Worm (Caenorhabditis elegans): ENCODE data around the gene brc-1.
A peak's percentile ranks its signal among the peaks of the same experiment; 100 is the strongest.

brc-1 gene

DNA sequence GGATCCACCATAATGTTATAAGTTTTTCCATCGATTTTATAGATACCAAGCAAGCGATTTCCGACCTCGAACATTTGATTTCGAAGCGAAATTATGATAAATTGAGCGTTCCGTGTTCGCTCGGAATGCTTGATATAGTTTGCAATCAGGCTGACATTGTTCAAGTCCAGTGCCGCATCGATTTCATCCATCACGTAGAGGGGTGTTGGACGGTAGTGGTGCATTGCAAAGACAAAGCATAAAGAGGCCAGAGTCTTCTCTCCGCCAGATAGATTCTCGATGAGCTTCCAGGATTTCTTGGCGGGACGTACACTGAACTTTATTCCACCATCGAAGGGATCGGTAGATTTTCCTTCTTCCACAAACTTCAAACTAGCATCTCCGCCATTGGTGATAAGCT is 48.3 kb downstream of the brc-1 start:
- TF ChIP-seq aptf-3 (GFP tag; IDR thresholded peaks at IDR 0.05) (no peak), aptf-2 (GFP tag; conservative IDR thresholded peaks at IDR 0.05) (no peak), F23B12.7 (tag; optimal IDR thresholded peaks at IDR 0.05; ENCODE audit: insufficient read depth) (no peak), F37B4.10 (GFP tag; IDR thresholded peaks at IDR 0.05) (no peak), sdz-38 (tag; optimal IDR thresholded peaks at IDR 0.05) (no peak), him-1 (tag; optimal IDR thresholded peaks at IDR 0.05) (no peak), F49E8.2 (tag; optimal IDR thresholded peaks at IDR 0.05; ENCODE audit: insufficient read depth) (no peak), ets-4 (GFP tag; optimal IDR thresholded peaks at IDR 0.05) (no peak), hmg-1.2 (GFP tag; IDR thresholded peaks at IDR 0.05) (no peak), Y56A3A.18 (GFP tag; IDR thresholded peaks at IDR 0.05) (no peak), efl-1 (GFP tag; optimal IDR thresholded peaks at IDR 0.05) (no peak), mel-28 (tag; optimal IDR thresholded peaks at IDR 0.05; ENCODE audit: borderline replicate concordance) (no peak), ztf-6 (GFP tag; IDR thresholded peaks at IDR 0.05) (no peak), ztf-22 (GFP tag; optimal IDR thresholded peaks at IDR 0.05) (no peak), ztf-28 (GFP tag; IDR thresholded peaks at IDR 0.05) (no peak), tbx-9 (tag; optimal IDR thresholded peaks at IDR 0.05; ENCODE audit: borderline replicate concordance) (no peak), tbp1 (GFP tag; optimal IDR thresholded peaks at IDR 0.05) (no peak)

DNA sequence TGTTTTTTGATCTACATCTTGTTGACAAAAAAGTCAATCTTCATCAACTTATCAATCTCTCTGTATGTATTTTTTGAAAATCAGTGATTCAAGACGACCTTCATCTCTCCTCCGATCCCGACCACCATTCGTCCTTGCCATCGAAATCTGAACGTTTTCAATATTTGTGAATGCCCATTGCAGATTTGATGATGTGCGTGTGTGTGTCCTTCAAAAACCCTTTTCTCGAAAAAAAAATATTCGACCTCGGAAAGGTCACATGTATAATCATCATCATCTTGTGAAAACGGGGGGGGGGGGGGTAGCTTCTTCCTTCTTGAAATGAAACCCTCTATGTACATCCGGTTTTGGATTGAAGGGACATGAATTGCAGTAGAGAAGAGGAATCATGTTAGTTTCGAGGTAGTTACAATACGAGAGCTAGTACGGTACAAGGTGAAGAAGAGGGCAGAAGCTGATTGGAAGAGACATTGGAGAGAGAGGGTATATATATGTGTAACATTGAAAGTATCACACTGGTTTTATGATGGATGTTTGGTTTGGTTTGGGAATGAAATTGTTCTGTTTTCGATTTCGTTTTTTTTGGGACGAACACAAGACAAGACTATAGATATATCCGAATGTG is 50.3 kb downstream of the brc-1 start:
- TF ChIP-seq die-1 (tag; optimal IDR thresholded peaks at IDR 0.05) (no peak), cebp-2 (GFP tag; IDR thresholded peaks at IDR 0.05) (no peak), ekl-4 (GFP tag; IDR thresholded peaks at IDR 0.05) (no peak), F39B2.1 (GFP tag; IDR thresholded peaks at IDR 0.05) (no peak), cebp-1 (GFP tag; IDR thresholded peaks at IDR 0.05) (no peak), cebp-1 (tag; optimal IDR thresholded peaks at IDR 0.05) (peak; percentile 3), let-607 (tag; optimal IDR thresholded peaks at IDR 0.05) (no peak)

DNA sequence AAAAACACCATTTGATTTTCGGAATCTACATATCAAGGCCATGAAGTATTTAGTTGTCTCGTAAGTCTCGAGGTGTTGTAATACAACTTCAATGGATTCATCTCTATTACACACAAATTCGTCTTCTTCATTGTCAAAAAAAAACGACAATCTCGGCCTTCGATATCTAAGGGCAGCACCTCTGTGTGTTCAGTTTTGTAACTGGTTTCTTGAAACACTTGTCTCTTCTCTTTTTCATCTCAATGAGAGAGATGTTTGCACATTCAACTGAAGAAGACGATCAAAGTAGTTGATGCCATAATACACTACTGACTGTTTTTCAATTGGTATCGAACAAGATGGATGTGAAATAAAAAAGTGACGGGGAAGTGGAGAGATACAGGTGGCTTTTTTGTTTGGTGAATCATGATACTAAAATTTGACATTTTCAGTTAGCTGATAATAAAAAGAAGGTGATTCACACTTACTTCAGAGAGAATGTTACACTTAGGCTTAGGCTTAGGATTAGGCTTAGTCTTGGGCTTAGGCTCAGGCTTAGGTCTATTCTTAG is 51.3 kb downstream of the brc-1 start:
- TF ChIP-seq atf-7 (tag; optimal IDR thresholded peaks at IDR 0.05) (no peak), ceh-27 (GFP tag; optimal IDR thresholded peaks at IDR 0.05) (peak; percentile 5), lin-40 (tag; optimal IDR thresholded peaks at IDR 0.05) (peak; percentile 1), ccch-3 (GFP tag; optimal IDR thresholded peaks at IDR 0.05) (no peak), lin-26 (GFP tag; IDR thresholded peaks at IDR 0.05) (no peak)

DNA sequence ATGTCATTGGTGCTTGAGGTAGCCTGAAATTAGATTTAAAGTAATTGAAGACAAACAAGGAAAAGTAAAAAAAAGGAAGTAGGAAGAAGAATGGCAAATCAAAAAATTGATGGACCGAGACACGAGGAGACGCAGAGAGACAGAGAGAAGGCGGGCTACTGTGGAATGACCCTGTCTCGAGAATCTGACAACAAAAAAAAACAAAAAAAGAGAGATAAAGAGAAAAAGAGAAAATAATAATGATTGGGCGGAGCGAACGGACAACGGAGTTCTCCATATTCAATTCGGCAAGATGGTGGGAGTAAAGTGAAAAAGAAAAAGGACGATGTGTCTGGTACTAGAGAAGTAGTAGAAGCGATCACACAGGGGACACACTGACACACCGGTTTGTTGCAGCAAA is 53.8 kb downstream of the brc-1 start, which contains the start of gene toh-1:
toh-1 (minus strand) TSS at position 23 of the 400 bp plus-strand sequence.
- TF ChIP-seq F23B12.7 (tag; optimal IDR thresholded peaks at IDR 0.05; ENCODE audit: insufficient read depth) (no peak), F57A8.1 (GFP tag; optimal IDR thresholded peaks at IDR 0.05) (no peak), ceh-58 (GFP tag; IDR thresholded peaks at IDR 0.05) (no peak), lin-35 (GFP tag; optimal IDR thresholded peaks at IDR 0.05) (no peak), akir-1 (GFP tag; optimal IDR thresholded peaks at IDR 0.05) (no peak), mcd-1 (GFP tag; IDR thresholded peaks at IDR 0.05) (no peak), B0019.2 (GFP tag; conservative IDR thresholded peaks at IDR 0.05) (no peak), lin-40 (tag; optimal IDR thresholded peaks at IDR 0.05) (no peak), nfya-2 (GFP tag; IDR thresholded peaks at IDR 0.05) (no peak), C06A6.2 (GFP tag; conservative IDR thresholded peaks at IDR 0.05) (no peak), ama-1 (optimal IDR thresholded peaks at IDR 0.05) (no peak), ama-1 (GFP tag; optimal IDR thresholded peaks at IDR 0.05) (no peak), F22D6.2 (tag; optimal IDR thresholded peaks at IDR 0.05) (no peak), nhr-80 (tag; optimal IDR thresholded peaks at IDR 0.05) (no peak), aptf-2 (GFP tag; conservative IDR thresholded peaks at IDR 0.05) (no peak), Y56A3A.18 (GFP tag; IDR thresholded peaks at IDR 0.05) (no peak), cebp-2 (GFP tag; IDR thresholded peaks at IDR 0.05) (no peak), attf-5 (GFP tag; optimal IDR thresholded peaks at IDR 0.05) (no peak), ekl-4 (GFP tag; IDR thresholded peaks at IDR 0.05) (no peak), nhr-90 (tag; optimal IDR thresholded peaks at IDR 0.05) (no peak)
